ENCODE assay signal across 2 worm cellular contexts in genomic region chrX:17539968-17540367, ce11.
TF ChIP-seq lines count a peak whose summit lies in the region.

No protein-coding gene starts in this region.

TF ChIP-seq in whole organism, L1 larva, 84 proteins besides CTCF, POLR2A, EP300 and RAD21 (continued from another document):
- TF ChIP-seq sptf-1 (tag; optimal IDR thresholded peaks at IDR 0.05; lab: Kevin White, UChicago), result no peak
- peak; percentile 74 for TF ChIP-seq lin-14 (GFP tag; optimal IDR thresholded peaks at IDR 0.05; lab: Kevin White, UChicago)
- TF ChIP-seq mef-2 (tag; optimal IDR thresholded peaks at IDR 0.05; lab: Kevin White, UChicago), result no peak
- no peak for TF ChIP-seq egl-27 (tag; optimal IDR thresholded peaks at IDR 0.05; lab: Kevin White, UChicago)
- TF ChIP-seq ztf-4 (tag; optimal IDR thresholded peaks at IDR 0.05; lab: Kevin White, UChicago), result no peak
- peak; percentile 33 for TF ChIP-seq nhr-71 (tag; optimal IDR thresholded peaks at IDR 0.05; lab: Kevin White, UChicago)
- TF ChIP-seq nhr-85 (tag; lab: Kevin White, UChicago), result peak; percentile 93
- peak; percentile 24 for TF ChIP-seq mep-1 (tag; optimal IDR thresholded peaks at IDR 0.05; lab: Kevin White, UChicago)
- TF ChIP-seq fkh-8 (tag; optimal IDR thresholded peaks at IDR 0.05; lab: Kevin White, UChicago), result no peak
- TF ChIP-seq nhr-84 (tag; optimal IDR thresholded peaks at IDR 0.05; lab: Kevin White, UChicago), result no peak
- TF ChIP-seq irx-1 (tag; optimal IDR thresholded peaks at IDR 0.05; lab: Kevin White, UChicago), result no peak
- TF ChIP-seq elt-2 (tag; optimal IDR thresholded peaks at IDR 0.05; lab: Kevin White, UChicago), result no peak
- peak; percentile 4 for TF ChIP-seq nhr-90 (tag; optimal IDR thresholded peaks at IDR 0.05; lab: Kevin White, UChicago; ENCODE audit: poor library complexity)
- no peak for TF ChIP-seq pag-3 (tag; optimal IDR thresholded peaks at IDR 0.05; lab: Kevin White, UChicago; ENCODE audit: borderline replicate concordance, insufficient read depth)
- TF ChIP-seq nhr-12 (tag; optimal IDR thresholded peaks at IDR 0.05; lab: Kevin White, UChicago), result no peak
- no peak for TF ChIP-seq jun-1 (tag; optimal IDR thresholded peaks at IDR 0.05; lab: Kevin White, UChicago)
- TF ChIP-seq efl-1 (optimal IDR thresholded peaks at IDR 0.05; lab: Kevin White, UChicago), result no peak
- TF ChIP-seq efl-1 (GFP tag; optimal IDR thresholded peaks at IDR 0.05 in 1 of 2; lab: Kevin White, UChicago), result no peak
- TF ChIP-seq ama-1 (optimal IDR thresholded peaks at IDR 0.05; lab: Kevin White, UChicago), result no peak
- peak; percentile 68 for TF ChIP-seq nhr-20 (tag; optimal IDR thresholded peaks at IDR 0.05; lab: Kevin White, UChicago)
- no peak for TF ChIP-seq ceh-63 (GFP tag; optimal IDR thresholded peaks at IDR 0.05; lab: Kevin White, UChicago)
- no peak for TF ChIP-seq vab-15 (tag; optimal IDR thresholded peaks at IDR 0.05; lab: Kevin White, UChicago)
- no peak for TF ChIP-seq ets-5 (GFP tag; IDR thresholded peaks at IDR 0.05; lab: Robert Waterston, UW)
- TF ChIP-seq C04F5.9 (tag; optimal IDR thresholded peaks at IDR 0.05; lab: Kevin White, UChicago), result no peak

TF ChIP-seq in whole organism, L2 larva, 48 proteins besides CTCF, POLR2A, EP300 and RAD21 (continued from another document):
- TF ChIP-seq nhr-11 (tag; optimal IDR thresholded peaks at IDR 0.05; lab: Kevin White, UChicago) (no peak), ZK546.5 (tag; optimal IDR thresholded peaks at IDR 0.05; lab: Kevin White, UChicago) (no peak), ztf-4 (tag; optimal IDR thresholded peaks at IDR 0.05; lab: Kevin White, UChicago) (no peak), mab-5 (tag; optimal IDR thresholded peaks at IDR 0.05; lab: Kevin White, UChicago) (no peak), ztf-1 (GFP tag; conservative IDR thresholded peaks at IDR 0.05; lab: Robert Waterston, UW) (no peak), sma-3 (GFP tag; optimal IDR thresholded peaks at IDR 0.05; lab: Kevin White, UChicago) (peak; percentile 56), nhr-23 (tag; optimal IDR thresholded peaks at IDR 0.05; lab: Kevin White, UChicago) (no peak), nhr-6 (tag; optimal IDR thresholded peaks at IDR 0.05; lab: Kevin White, UChicago) (no peak), lsy-2 (tag; optimal IDR thresholded peaks at IDR 0.05; lab: Kevin White, UChicago) (no peak), unc-39 (tag; optimal IDR thresholded peaks at IDR 0.05; lab: Kevin White, UChicago) (no peak), lin-13 (GFP tag; optimal IDR thresholded peaks at IDR 0.05; lab: Kevin White, UChicago) (no peak), lin-39 (tag; optimal IDR thresholded peaks at IDR 0.05; lab: Kevin White, UChicago) (no peak), Y55F3AM.14 (GFP tag; optimal IDR thresholded peaks at IDR 0.05; lab: Kevin White, UChicago) (no peak), nhr-10 (tag; optimal IDR thresholded peaks at IDR 0.05; lab: Kevin White, UChicago) (no peak), lin-11 (tag; optimal IDR thresholded peaks at IDR 0.05; lab: Kevin White, UChicago) (no peak), unc-62 (GFP tag; optimal IDR thresholded peaks at IDR 0.05; lab: Kevin White, UChicago) (no peak), C34F6.9 (tag; optimal IDR thresholded peaks at IDR 0.05; lab: Kevin White, UChicago) (no peak)
